Worm (Caenorhabditis elegans) whole organism, L4 larva: ENCODE data around the gene C06G3.3.

Source experiments
- F10B5.3 ChIP-seq: sonication (generic microtip); optimal IDR thresholded peaks from 2 replicates; lab custom pipeline; 2016; ENCODE audit warnings: mild to moderate bottlenecking, missing genetic modification characterization, missing compliant biosample characterization
- F26F4.8 ChIP-seq: fragments of 200-800 bp; sonication (Bioruptor generic); conservative IDR thresholded peaks from 2 replicates; pipeline ENCODE4 v1.3.6; 2022; ENCODE audit warnings: missing genetic modification characterization, missing compliant biosample characterization
- F44E2.7 ChIP-seq: fragments of 200-800 bp; sonication (Bioruptor generic); IDR thresholded peaks from 2 replicates; pipeline ENCODE4 v2.1.2; 2022; ENCODE audit warnings: missing genetic modification characterization, missing compliant biosample characterization
- F49E8.2 ChIP-seq: sonication (generic microtip); optimal IDR thresholded peaks from 2 replicates; lab custom pipeline; 2016; ENCODE audit warnings: missing compliant biosample characterization, mild to moderate bottlenecking, missing genetic modification characterization, borderline replicate concordance
- T26A8.4 ChIP-seq: fragments of 200-800 bp; sonication (Bioruptor generic); IDR thresholded peaks from 2 replicates; pipeline ENCODE4 v1.3.6; 2022; ENCODE audit warnings: missing genetic modification characterization, missing compliant biosample characterization
- Y48G9A.11 ChIP-seq: fragments of 200-800 bp; sonication (Bioruptor generic); IDR thresholded peaks from 2 replicates; pipeline ENCODE4 v1.3.6; 2022; ENCODE audit warnings: missing genetic modification reagents, missing genetic modification characterization, missing compliant biosample characterization
- Y75B8A.6 ChIP-seq: fragments of 200-800 bp; sonication (Bioruptor generic); IDR thresholded peaks from 2 replicates; pipeline ENCODE4 v1.3.6; 2022; ENCODE audit warnings: missing genetic modification reagents, missing genetic modification characterization, missing compliant biosample characterization
- ZK546.5 ChIP-seq, 2 experiments: sonication (generic microtip); optimal IDR thresholded peaks; 2 replicates each; lab custom pipeline; 2017; ENCODE audit warnings: missing biosample characterization in 2 of 2, missing genetic modification characterization in 2 of 2
- aha-1 ChIP-seq: fragments of 150-350 bp; peaks from one replicate; lab custom pipeline; 2014; ENCODE audit warnings: missing biosample characterization, missing genetic modification characterization
- arid-1 ChIP-seq: fragments of 200-800 bp; sonication (Bioruptor generic); conservative IDR thresholded peaks from 2 replicates; pipeline ENCODE4 v1.3.6; 2022; ENCODE audit warnings: missing genetic modification reagents, missing genetic modification characterization, missing compliant biosample characterization
- ceh-44 ChIP-seq: fragments of 200-800 bp; sonication (Bioruptor generic); IDR thresholded peaks from 2 replicates; pipeline ENCODE4 v1.3.6; 2022; ENCODE audit warnings: missing genetic modification reagents, missing genetic modification characterization, missing compliant biosample characterization
- ceh-62 ChIP-seq: sonication (generic microtip); optimal IDR thresholded peaks from 2 replicates; lab custom pipeline; 2017; ENCODE audit warnings: missing biosample characterization, missing genetic modification characterization
- ces-1 ChIP-seq: fragments of 150-350 bp; sonication (generic microtip); optimal IDR thresholded peaks from 4 replicates; lab custom pipeline; 2014; ENCODE audit warnings: missing biosample characterization, missing genetic modification reagents, missing genetic modification characterization
- ctbp-1 ChIP-seq: fragments of 200-800 bp; sonication (Bioruptor generic); IDR thresholded peaks from 2 replicates; pipeline ENCODE4 v1.3.6; 2022; ENCODE audit warnings: missing genetic modification reagents, missing genetic modification characterization, missing compliant biosample characterization
- dmd-9 ChIP-seq: fragments of 200-800 bp; sonication (Bioruptor generic); IDR thresholded peaks from 2 replicates; pipeline ENCODE4 v1.3.6; 2022; ENCODE audit warnings: missing genetic modification reagents, missing genetic modification characterization, missing compliant biosample characterization
- duxl-1 ChIP-seq: sonication (generic microtip); optimal IDR thresholded peaks from 2 replicates; lab custom pipeline; 2016; ENCODE audit warnings: mild to moderate bottlenecking, missing genetic modification characterization, moderate library complexity, missing compliant biosample characterization; ENCODE audit not compliant: poor library complexity
- gei-8 ChIP-seq: fragments of 200-800 bp; sonication (Bioruptor generic); optimal IDR thresholded peaks from 2 replicates; lab custom pipeline; 2018; ENCODE audit warnings: mild to moderate bottlenecking, missing genetic modification characterization, missing compliant biosample characterization
- hlh-11 ChIP-seq: fragments of 200-800 bp; sonication (Bioruptor generic); optimal IDR thresholded peaks from 2 replicates; lab custom pipeline; 2018; ENCODE audit warnings: mild to moderate bottlenecking, missing genetic modification characterization, missing compliant biosample characterization
- hlh-30 ChIP-seq: sonication (generic microtip); optimal IDR thresholded peaks from 2 replicates; lab custom pipeline; 2017; ENCODE audit warnings: antibody characterized with exemption, mild to moderate bottlenecking, missing genetic modification characterization, missing compliant biosample characterization; ENCODE audit not compliant: insufficient read depth
- lin-1 ChIP-seq: fragments of 200-800 bp; sonication (Bioruptor generic); IDR thresholded peaks from 2 replicates; pipeline ENCODE4 v1.3.6; 2022; ENCODE audit warnings: missing genetic modification reagents, missing genetic modification characterization, missing compliant biosample characterization
- lin-38 ChIP-seq: fragments of 200-800 bp; sonication (Bioruptor generic); IDR thresholded peaks from 2 replicates; pipeline ENCODE4 v1.3.6; 2022; ENCODE audit warnings: missing genetic modification reagents, missing genetic modification characterization, missing compliant biosample characterization
- lsy-2 ChIP-seq, 2 experiments: fragments of 150-350 bp in 1 of 2; sonication (generic microtip) in 1 of 2; optimal IDR thresholded peaks; 2 replicates each; lab custom pipeline; 2014 to 2017; ENCODE audit warnings: missing biosample characterization in 2 of 2, missing genetic modification characterization in 2 of 2
- madf-9 ChIP-seq: fragments of 200-800 bp; sonication (Bioruptor generic); conservative IDR thresholded peaks from 2 replicates; pipeline ENCODE4 v1.3.6; 2022; ENCODE audit warnings: missing genetic modification reagents, missing genetic modification characterization, missing compliant biosample characterization
- mdl-1 ChIP-seq, 2 experiments: fragments of 150-350 bp in 1 of 2; sonication (generic microtip) in 1 of 2; optimal IDR thresholded peaks; 2 replicates each; lab custom pipeline; 2014 to 2017; ENCODE audit warnings: missing biosample characterization in 2 of 2, missing genetic modification characterization in 2 of 2
- mes-2 ChIP-seq: sonication (generic microtip); optimal IDR thresholded peaks from 2 replicates; lab custom pipeline; 2016; ENCODE audit warnings: missing genotype, mild to moderate bottlenecking, missing genetic modification characterization, missing compliant biosample characterization; ENCODE audit not compliant: poor library complexity, severe bottlenecking
- nhr-111 ChIP-seq: fragments of 200-800 bp; sonication (Bioruptor generic); optimal IDR thresholded peaks from 2 replicates; lab custom pipeline; 2018; ENCODE audit warnings: mild to moderate bottlenecking, missing genetic modification characterization, missing compliant biosample characterization
- nhr-42 ChIP-seq: fragments of 200-800 bp; sonication (Bioruptor generic); IDR thresholded peaks from 2 replicates; pipeline ENCODE4 v1.3.6; 2022; ENCODE audit warnings: missing genetic modification characterization, missing compliant biosample characterization
- nhr-6 ChIP-seq: fragments of 150-350 bp; optimal IDR thresholded peaks from 2 replicates; lab custom pipeline; 2014; ENCODE audit warnings: missing biosample characterization, missing genetic modification characterization
- nhr-77 ChIP-seq: fragments of 150-350 bp; optimal IDR thresholded peaks from 2 replicates; lab custom pipeline; 2014; ENCODE audit warnings: missing biosample characterization, missing genetic modification characterization
- pha-4 ChIP-seq, 2 experiments: fragments of 150-350 bp in 1 of 2; fragments of 200-800 bp in 1 of 2; sonication (Bioruptor generic) in 1 of 2; IDR thresholded peaks in 1 of 2; optimal IDR thresholded peaks in 1 of 2; 2 replicates each; pipeline versions ENCODE4 v1.3.6 to Lab custom; 2014 to 2022; ENCODE audit warnings: missing genetic modification characterization in 2 of 2, missing genetic modification reagents in 2 of 2, missing biosample characterization in 1 of 2, missing compliant biosample characterization in 1 of 2
- php-3 ChIP-seq: fragments of 200-800 bp; sonication (Bioruptor generic); IDR thresholded peaks from 2 replicates; pipeline ENCODE4 v1.3.6; 2022; ENCODE audit warnings: missing genetic modification reagents, missing genetic modification characterization, missing compliant biosample characterization
- set-16 ChIP-seq: fragments of 200-800 bp; sonication (Bioruptor generic); IDR thresholded peaks from 2 replicates; pipeline ENCODE4 v1.3.6; 2022; ENCODE audit warnings: missing genetic modification reagents, missing genetic modification characterization, missing compliant biosample characterization
- skn-1 ChIP-seq: fragments of 150-350 bp; optimal IDR thresholded peaks from 2 replicates; lab custom pipeline; 2014; ENCODE audit warnings: missing biosample characterization, missing genetic modification characterization
- snpc-1.2 ChIP-seq: fragments of 200-800 bp; sonication (Bioruptor generic); IDR thresholded peaks from 2 replicates; pipeline ENCODE4 v1.3.6; 2022; ENCODE audit warnings: missing genetic modification reagents, missing genetic modification characterization, missing compliant biosample characterization
- spr-1 ChIP-seq: sonication (generic microtip); optimal IDR thresholded peaks from 2 replicates; lab custom pipeline; 2016; ENCODE audit warnings: mild to moderate bottlenecking, missing genetic modification characterization, missing compliant biosample characterization
- tra-1 ChIP-seq: fragments of 200-800 bp; sonication (Bioruptor generic); IDR thresholded peaks from 2 replicates; pipeline ENCODE4 v1.3.6; 2022; ENCODE audit warnings: missing genetic modification reagents, missing genetic modification characterization, missing compliant biosample characterization
- unc-39 ChIP-seq: sonication (generic microtip); optimal IDR thresholded peaks from 2 replicates; lab custom pipeline; 2017; ENCODE audit warnings: missing biosample characterization, missing genetic modification characterization
- vab-7 ChIP-seq: fragments of 200-800 bp; sonication (Bioruptor generic); IDR thresholded peaks from 2 replicates; pipeline ENCODE4 v1.3.6; 2022; ENCODE audit warnings: missing genetic modification reagents, missing genetic modification characterization, missing compliant biosample characterization
- zfp-2 ChIP-seq: sonication (generic microtip); optimal IDR thresholded peaks from 2 replicates; lab custom pipeline; 2016; ENCODE audit warnings: mild to moderate bottlenecking, missing genetic modification characterization, missing compliant biosample characterization
- zip-2 ChIP-seq: fragments of 150-350 bp; optimal IDR thresholded peaks from 2 replicates; lab custom pipeline; 2014; ENCODE audit warnings: missing biosample characterization, missing genetic modification characterization

The C06G3.3 gene

ce11 chrIV:7083382-7083784 lies 47.5 kb downstream of the C06G3.3 start, which contains the start of gene Y43B11AR.3 (continued):
- TF ChIP-seq F10B5.3 (tag; lab: Kevin White, UChicago) (no peak), snpc-1.2 (GFP tag; lab: Robert Waterston, UW) (peak; percentile 94), zip-2 (tag; lab: Kevin White, UChicago) (no peak), lsy-2 (tag; optimal IDR thresholded peaks at IDR 0.05; lab: Kevin White, UChicago) (no peak), ctbp-1 (GFP tag; lab: Robert Waterston, UW) (peak; percentile 75), T26A8.4 (GFP tag; lab: Robert Waterston, UW) (no peak), hlh-30 (tag; lab: Kevin White, UChicago) (no peak), ZK546.5 (tag; optimal IDR thresholded peaks at IDR 0.05; lab: Kevin White, UChicago) (no peak), nhr-77 (no peak), spr-1 (tag; lab: Kevin White, UChicago) (peak; percentile 32), nhr-111 (GFP tag; lab: Kevin White, UChicago) (no peak), F44E2.7 (GFP tag; lab: Robert Waterston, UW) (0 out of 2 replicates have a peak, but pooled peaks have one; percentile 61), set-16 (GFP tag; lab: Robert Waterston, UW) (no peak), lin-38 (GFP tag; lab: Robert Waterston, UW) (peak; percentile 89), madf-9 (GFP tag; lab: Robert Waterston, UW) (no peak), tra-1 (GFP tag; lab: Robert Waterston, UW) (peak; percentile 79; the same call in 1 of the 2 replicates), nhr-6 (tag; lab: Kevin White, UChicago) (no peak), gei-8 (GFP tag; lab: Kevin White, UChicago) (peak; percentile 17), unc-39 (tag; lab: Kevin White, UChicago) (no peak), php-3 (GFP tag; lab: Robert Waterston, UW) (no peak), F26F4.8 (peak; percentile 35; the same call in 1 of the 2 replicates), vab-7 (GFP tag; lab: Robert Waterston, UW) (peak; percentile 54; the same call in 1 of the 2 replicates), lin-1 (GFP tag; lab: Robert Waterston, UW) (peak; percentile 69; the same call in 1 of the 2 replicates), pha-4 (GFP tag; IDR thresholded peaks at IDR 0.05; lab: Robert Waterston, UW) (peak; percentile 46; the same call in 1 of the 2 replicates), pha-4 (tag; optimal IDR thresholded peaks at IDR 0.05; lab: Kevin White, UChicago) (no peak), mes-2 (tag; lab: Kevin White, UChicago) (peak; percentile 39), F49E8.2 (tag; lab: Kevin White, UChicago) (peak; percentile 95), hlh-11 (tag; lab: Kevin White, UChicago) (no peak), duxl-1 (peak; percentile 22), ceh-44 (GFP tag; lab: Robert Waterston, UW) (0 out of 2 replicates have a peak, but pooled peaks have one; percentile 19), ces-1 (GFP tag; lab: Kevin White, UChicago) (no peak), Y75B8A.6 (peak; percentile 31; the same call in 1 of the 2 replicates), skn-1 (tag; lab: Kevin White, UChicago) (no peak), zfp-2 (tag; lab: Kevin White, UChicago) (no peak), arid-1 (GFP tag; lab: Robert Waterston, UW) (peak; percentile 75)

- TF ChIP-seq Y48G9A.11 (GFP tag; lab: Robert Waterston, UW), result 0 out of 2 replicates have a peak, but pooled peaks have one; percentile 26
- no peak for TF ChIP-seq mdl-1 (tag; optimal IDR thresholded peaks at IDR 0.05; lab: Kevin White, UChicago)
- TF ChIP-seq ceh-62 (tag; lab: Kevin White, UChicago), result no peak
- TF ChIP-seq dmd-9 (GFP tag; lab: Robert Waterston, UW), result no peak
- TF ChIP-seq lin-1 (GFP tag; lab: Robert Waterston, UW), result no peak
- peak; percentile 69 for TF ChIP-seq aha-1 (tag; lab: Kevin White, UChicago)
- 0 out of 2 replicates have a peak, but pooled peaks have one; percentile 22 for TF ChIP-seq nhr-42 (GFP tag; lab: Robert Waterston, UW)
- TF ChIP-seq, all 104 proteins: peak for 3
Observed at ce11 chrIV:7083976-7084375, 48.1 kb downstream of the C06G3.3 start.
